Worm (Caenorhabditis elegans) whole organism, young adult: ENCODE results near the gene srz-6.

Experiments
- C17E4.6 ChIP-seq: fragments of 200-800 bp; sonication (Bioruptor generic); IDR thresholded peaks from 2 replicates; pipeline ENCODE4 v1.3.6; 2022; ENCODE audit warnings: missing genetic modification reagents, missing genetic modification characterization, missing compliant biosample characterization
- D2030.7 ChIP-seq: fragments of 200-800 bp; sonication (Bioruptor generic); IDR thresholded peaks from 2 replicates; pipeline ENCODE4 v1.3.6; 2022; ENCODE audit warnings: missing genetic modification reagents, missing genetic modification characterization, missing compliant biosample characterization
- F10E7.11 ChIP-seq: sonication (generic microtip); optimal IDR thresholded peaks from 2 replicates; lab custom pipeline; 2017; ENCODE audit warnings: mild to moderate bottlenecking, missing genetic modification characterization, moderate library complexity, missing compliant biosample characterization
- F22D6.2 ChIP-seq: sonication (generic microtip); optimal IDR thresholded peaks from 2 replicates; lab custom pipeline; 2016; ENCODE audit warnings: mild to moderate bottlenecking, missing genetic modification characterization, missing compliant biosample characterization
- F23B12.7 ChIP-seq: sonication (generic microtip); optimal IDR thresholded peaks from 2 replicates; lab custom pipeline; 2017; ENCODE audit warnings: missing genetic modification characterization, mild to moderate bottlenecking, missing compliant biosample characterization, antibody characterized with exemption, moderate library complexity; ENCODE audit not compliant: insufficient read depth
- F33H1.4 ChIP-seq: fragments of 200-800 bp; sonication (Bioruptor generic); IDR thresholded peaks from 2 replicates; pipeline ENCODE4 v1.3.6; 2022; ENCODE audit warnings: missing genetic modification reagents, missing genetic modification characterization, missing compliant biosample characterization
- F37B4.10 ChIP-seq: fragments of 200-800 bp; sonication (Bioruptor generic); IDR thresholded peaks from 2 replicates; pipeline ENCODE4 v1.3.6; 2022; ENCODE audit warnings: missing genetic modification characterization, missing compliant biosample characterization
- F39B2.1 ChIP-seq: fragments of 200-800 bp; sonication (Bioruptor generic); IDR thresholded peaks from 2 replicates; pipeline ENCODE4 v1.3.6; 2022; ENCODE audit warnings: missing genetic modification reagents, missing genetic modification characterization, missing compliant biosample characterization
- F49E8.2 ChIP-seq: sonication (generic microtip); optimal IDR thresholded peaks from 3 replicates; lab custom pipeline; 2017; ENCODE audit warnings: missing genetic modification characterization, mild to moderate bottlenecking, missing compliant biosample characterization, antibody characterized with exemption, moderate library complexity; ENCODE audit not compliant: insufficient read depth
- F52B5.7 ChIP-seq: sonication (generic microtip); optimal IDR thresholded peaks from 2 replicates; lab custom pipeline; 2016; ENCODE audit warnings: mild to moderate bottlenecking, missing genetic modification characterization, missing compliant biosample characterization
- Y53F4B.3 ChIP-seq: fragments of 200-800 bp; sonication (Bioruptor generic); IDR thresholded peaks from 2 replicates; pipeline ENCODE4 v1.3.6; 2022; ENCODE audit warnings: missing genetic modification reagents, missing genetic modification characterization, missing compliant biosample characterization
- Y56A3A.18 ChIP-seq: fragments of 200-800 bp; sonication (Bioruptor generic); IDR thresholded peaks from 2 replicates; pipeline ENCODE4 v1.3.6; 2022; ENCODE audit warnings: missing genetic modification reagents, missing genetic modification characterization, missing compliant biosample characterization
- ama-1 ChIP-seq, 3 experiments: fragments of 150-350 bp in 1 of 3; sonication (generic microtip) in 2 of 3; optimal IDR thresholded peaks; 2 replicates each; lab custom pipeline; 2014 to 2018; ENCODE audit warnings: missing biosample characterization in 2 of 3, missing genetic modification characterization in 2 of 3, missing genetic modification reagents in 2 of 3
- attf-3 ChIP-seq: fragments of 200-800 bp; sonication (Bioruptor generic); conservative IDR thresholded peaks from 2 replicates; pipeline ENCODE4 v1.3.6; 2022; ENCODE audit warnings: missing genetic modification reagents, missing genetic modification characterization, missing compliant biosample characterization
- attf-5 ChIP-seq: fragments of 200-800 bp; sonication (Bioruptor generic); optimal IDR thresholded peaks from 2 replicates; lab custom pipeline; 2018; ENCODE audit warnings: mild to moderate bottlenecking, missing genetic modification characterization, missing compliant biosample characterization
- attf-6 ChIP-seq: fragments of 200-800 bp; sonication (Bioruptor generic); IDR thresholded peaks from 2 replicates; pipeline ENCODE4 v1.3.6; 2022; ENCODE audit warnings: missing genetic modification reagents, missing genetic modification characterization, missing compliant biosample characterization
- ccch-3 ChIP-seq: fragments of 200-800 bp; sonication (Bioruptor generic); optimal IDR thresholded peaks from 2 replicates; lab custom pipeline; 2018; ENCODE audit warnings: mild to moderate bottlenecking, missing genetic modification characterization, missing compliant biosample characterization
- cebp-2 ChIP-seq: fragments of 200-800 bp; sonication (Bioruptor generic); IDR thresholded peaks from 2 replicates; pipeline ENCODE4 v1.3.6; 2022; ENCODE audit warnings: missing genetic modification characterization, missing compliant biosample characterization
- ceh-27 ChIP-seq: fragments of 200-800 bp; sonication (Bioruptor generic); optimal IDR thresholded peaks from 2 replicates; lab custom pipeline; 2018; ENCODE audit warnings: mild to moderate bottlenecking, missing genetic modification characterization, moderate library complexity, missing compliant biosample characterization
- ceh-40 ChIP-seq: fragments of 200-800 bp; sonication (Bioruptor generic); IDR thresholded peaks from 2 replicates; pipeline ENCODE4 v1.3.6; 2022; ENCODE audit warnings: missing genetic modification characterization, missing compliant biosample characterization
- ceh-79 ChIP-seq: sonication (generic microtip); optimal IDR thresholded peaks from 2 replicates; lab custom pipeline; 2017; ENCODE audit warnings: mild to moderate bottlenecking, missing genetic modification characterization, missing compliant biosample characterization
- ceh-91 ChIP-seq: fragments of 200-800 bp; sonication (Bioruptor generic); IDR thresholded peaks from 2 replicates; pipeline ENCODE4 v1.3.6; 2022; ENCODE audit warnings: missing genetic modification reagents, missing genetic modification characterization, missing compliant biosample characterization
- dox-1 ChIP-seq: fragments of 200-800 bp; sonication (Bioruptor generic); IDR thresholded peaks from 2 replicates; pipeline ENCODE4 v1.3.6; 2022; ENCODE audit warnings: missing genetic modification reagents, missing genetic modification characterization, missing compliant biosample characterization
- dpl-1 ChIP-seq: fragments of 150-350 bp; optimal IDR thresholded peaks from 2 replicates; lab custom pipeline; 2014; ENCODE audit warnings: missing biosample characterization, missing genetic modification reagents, missing genetic modification characterization
- egl-44 ChIP-seq: fragments of 200-800 bp; sonication (Bioruptor generic); IDR thresholded peaks from 2 replicates; pipeline ENCODE4 v1.3.6; 2022; ENCODE audit warnings: missing genetic modification reagents, missing genetic modification characterization, missing compliant biosample characterization
- ets-4 ChIP-seq: fragments of 200-800 bp; sonication (Bioruptor generic); optimal IDR thresholded peaks from 2 replicates; lab custom pipeline; 2018; ENCODE audit warnings: mild to moderate bottlenecking, missing genetic modification characterization, missing compliant biosample characterization
- hlh-12 ChIP-seq: sonication (generic microtip); optimal IDR thresholded peaks from 2 replicates; lab custom pipeline; 2016; ENCODE audit warnings: missing genetic modification characterization, missing compliant biosample characterization
- hlh-26 ChIP-seq: fragments of 200-800 bp; sonication (Bioruptor generic); conservative IDR thresholded peaks from 2 replicates; pipeline ENCODE4 v1.3.6; 2022; ENCODE audit warnings: missing genetic modification reagents, missing genetic modification characterization, missing compliant biosample characterization
- hmg-20 ChIP-seq: fragments of 200-800 bp; sonication (Bioruptor generic); IDR thresholded peaks from 2 replicates; pipeline ENCODE4 v1.3.6; 2022; ENCODE audit warnings: missing genetic modification reagents, missing genetic modification characterization, missing compliant biosample characterization
- hrde-1 ChIP-seq: sonication (generic microtip); optimal IDR thresholded peaks from 2 replicates; lab custom pipeline; 2016; ENCODE audit warnings: missing genetic modification characterization, mild to moderate bottlenecking, missing compliant biosample characterization, moderate library complexity, missing genotype, missing genetic modification reagents, borderline replicate concordance
- lir-1 ChIP-seq: fragments of 200-800 bp; sonication (Bioruptor generic); conservative IDR thresholded peaks from 2 replicates; pipeline ENCODE4 v1.3.6; 2022; ENCODE audit warnings: missing genetic modification reagents, missing genetic modification characterization, missing compliant biosample characterization
- lsl-1 ChIP-seq: fragments of 200-800 bp; sonication (Bioruptor generic); optimal IDR thresholded peaks from 2 replicates; lab custom pipeline; 2018; ENCODE audit warnings: mild to moderate bottlenecking, missing genetic modification characterization, moderate library complexity, missing compliant biosample characterization
- lsy-27 ChIP-seq: sonication (generic microtip); optimal IDR thresholded peaks from 2 replicates; lab custom pipeline; 2017; ENCODE audit warnings: missing genetic modification characterization, mild to moderate bottlenecking, missing compliant biosample characterization, antibody characterized with exemption, missing genotype, borderline replicate concordance; ENCODE audit not compliant: insufficient read depth
- mcd-1 ChIP-seq: fragments of 200-800 bp; sonication (Bioruptor generic); IDR thresholded peaks from 2 replicates; pipeline ENCODE4 v1.3.6; 2022; ENCODE audit warnings: missing genetic modification reagents, missing genetic modification characterization, missing compliant biosample characterization
- nhr-120 ChIP-seq: fragments of 200-800 bp; sonication (Bioruptor generic); IDR thresholded peaks from 2 replicates; pipeline ENCODE4 v1.3.6; 2022; ENCODE audit warnings: missing genetic modification characterization, missing compliant biosample characterization
- nhr-27 ChIP-seq: fragments of 200-800 bp; sonication (Bioruptor generic); optimal IDR thresholded peaks from 2 replicates; lab custom pipeline; 2018; ENCODE audit warnings: mild to moderate bottlenecking, missing genetic modification characterization, moderate library complexity, missing compliant biosample characterization
- pbrm-1 ChIP-seq: fragments of 200-800 bp; sonication (Bioruptor generic); IDR thresholded peaks from 2 replicates; pipeline ENCODE4 v1.3.6; 2022; ENCODE audit warnings: missing genetic modification reagents, missing genetic modification characterization, missing compliant biosample characterization
- pha-4 ChIP-seq: fragments of 150-350 bp; sonication (generic microtip); optimal IDR thresholded peaks from 2 replicates; lab custom pipeline; 2014; ENCODE audit warnings: missing biosample characterization, missing genetic modification reagents, missing genetic modification characterization
- rpc-1 ChIP-seq, 2 experiments: fragments of 150-350 bp in 1 of 2; sonication (generic microtip) in 1 of 2; optimal IDR thresholded peaks; 2 replicates each; lab custom pipeline; 2014 to 2018; ENCODE audit warnings: missing biosample characterization in 1 of 2, missing genetic modification characterization in 1 of 2, missing genetic modification reagents in 1 of 2, missing genotype in 1 of 2
- snpc-1.3 ChIP-seq: sonication (generic microtip); optimal IDR thresholded peaks from 2 replicates; lab custom pipeline; 2017; ENCODE audit warnings: missing genetic modification characterization, mild to moderate bottlenecking, missing compliant biosample characterization, antibody characterized with exemption, moderate library complexity, missing genotype, missing genetic modification reagents; ENCODE audit not compliant: insufficient read depth
- somi-1 ChIP-seq: fragments of 200-800 bp; sonication (Bioruptor generic); optimal IDR thresholded peaks from 2 replicates; lab custom pipeline; 2018; ENCODE audit warnings: mild to moderate bottlenecking, missing genetic modification characterization, missing compliant biosample characterization
- sptf-2 ChIP-seq: fragments of 200-800 bp; sonication (Bioruptor generic); optimal IDR thresholded peaks from 2 replicates; lab custom pipeline; 2018; ENCODE audit warnings: mild to moderate bottlenecking, missing genetic modification characterization, missing compliant biosample characterization
- tbx-9 ChIP-seq: sonication (generic microtip); optimal IDR thresholded peaks from 2 replicates; lab custom pipeline; 2016; ENCODE audit warnings: borderline replicate concordance, missing genetic modification characterization, inconsistent platforms, missing compliant biosample characterization
- zfh-2 ChIP-seq: fragments of 200-800 bp; sonication (Bioruptor generic); conservative IDR thresholded peaks from 2 replicates; pipeline ENCODE4 v1.3.6; 2022; ENCODE audit warnings: missing genetic modification reagents, missing genetic modification characterization, missing compliant biosample characterization
- zim-3 ChIP-seq: sonication (generic microtip); optimal IDR thresholded peaks from 2 replicates; lab custom pipeline; 2017; ENCODE audit warnings: mild to moderate bottlenecking, missing genetic modification characterization, moderate library complexity, missing compliant biosample characterization
- ztf-18 ChIP-seq: sonication (generic microtip); optimal IDR thresholded peaks from 2 replicates; lab custom pipeline; 2016; ENCODE audit warnings: missing genotype, mild to moderate bottlenecking, missing genetic modification characterization, missing compliant biosample characterization

srz-6 gene

ce11 chrII:12494556-12495131 lies 2.6 kb downstream of the srz-6 start, which contains the start of gene col-85 (continued):
- TF ChIP-seq zfh-2 (GFP tag; lab: Robert Waterston, UW) (peak; percentile 17), dox-1 (peak; percentile 95), attf-3 (GFP tag; lab: Robert Waterston, UW) (peak; percentile 77), sptf-2 (GFP tag; lab: Kevin White, UChicago) (peak; percentile 42), nhr-120 (GFP tag; lab: Robert Waterston, UW) (0 out of 2 replicates have a peak, but pooled peaks have one; percentile 28), Y56A3A.18 (GFP tag; lab: Robert Waterston, UW) (peak; percentile 56; the same call in 1 of the 2 replicates), lsl-1 (GFP tag; lab: Kevin White, UChicago) (peak; percentile 53), cebp-2 (GFP tag; lab: Robert Waterston, UW) (peak; percentile 77; the same call in 1 of the 2 replicates), F10E7.11 (tag; lab: Kevin White, UChicago) (peak; percentile 78), ztf-18 (tag; lab: Kevin White, UChicago) (peak; percentile 81), egl-44 (GFP tag; lab: Robert Waterston, UW) (peak; percentile 89), hrde-1 (tag; lab: Kevin White, UChicago) (peak; percentile 74), ceh-27 (peak; percentile 36), pha-4 (tag; lab: Kevin White, UChicago) (no peak), F49E8.2 (tag; lab: Kevin White, UChicago) (peak; percentile 68), attf-5 (GFP tag; lab: Kevin White, UChicago) (peak; percentile 84), zim-3 (tag; lab: Kevin White, UChicago) (peak; percentile 79), hlh-12 (tag; lab: Kevin White, UChicago) (peak; percentile 65), dpl-1 (GFP tag; lab: Kevin White, UChicago) (peak; percentile 24), F37B4.10 (0 out of 2 replicates have a peak, but pooled peaks have one; percentile 86), snpc-1.3 (tag; lab: Kevin White, UChicago) (peak; percentile 87), ceh-40 (peak; percentile 82), F23B12.7 (tag; lab: Kevin White, UChicago) (peak; percentile 88), tbx-9 (no peak), D2030.7 (peak; percentile 83), lsy-27 (tag; lab: Kevin White, UChicago) (peak; percentile 29), ama-1 (optimal IDR thresholded peaks at IDR 0.05; lab: Kevin White, UChicago) (no peak), ama-1 (GFP tag; optimal IDR thresholded peaks at IDR 0.05; lab: Kevin White, UChicago) (peak in 1 of 2 experiments; percentile 82), ccch-3 (peak; percentile 30), ceh-79 (tag; lab: Kevin White, UChicago) (peak; percentile 23), hmg-20 (GFP tag; lab: Robert Waterston, UW) (peak; percentile 67), mcd-1 (GFP tag; lab: Robert Waterston, UW) (peak; percentile 86), ceh-91 (GFP tag; lab: Robert Waterston, UW) (peak; percentile 43), F52B5.7 (tag; lab: Kevin White, UChicago) (peak; percentile 63), lir-1 (peak; percentile 58), somi-1 (GFP tag; lab: Kevin White, UChicago) (peak; percentile 79), hlh-26 (GFP tag; lab: Robert Waterston, UW) (no peak), F39B2.1 (GFP tag; lab: Robert Waterston, UW) (no peak), nhr-27 (tag; lab: Kevin White, UChicago) (peak; percentile 72), F22D6.2 (tag; lab: Kevin White, UChicago) (peak; percentile 4), ets-4 (no peak), rpc-1 (optimal IDR thresholded peaks at IDR 0.05; lab: Kevin White, UChicago) (peak; percentile 97), rpc-1 (tag; optimal IDR thresholded peaks at IDR 0.05; lab: Kevin White, UChicago) (peak; percentile 93), F33H1.4 (GFP tag; lab: Robert Waterston, UW) (peak; percentile 53), pbrm-1 (GFP tag; lab: Robert Waterston, UW) (peak; percentile 92), attf-6 (peak; percentile 56; the same call in 1 of the 2 replicates), C17E4.6 (no peak), Y53F4B.3 (GFP tag; lab: Robert Waterston, UW) (no peak; the same call in 1 of the 2 replicates)
